Worm (Caenorhabditis elegans): ENCODE results near the gene mrpl-20.

mrpl-20 gene

DNA sequence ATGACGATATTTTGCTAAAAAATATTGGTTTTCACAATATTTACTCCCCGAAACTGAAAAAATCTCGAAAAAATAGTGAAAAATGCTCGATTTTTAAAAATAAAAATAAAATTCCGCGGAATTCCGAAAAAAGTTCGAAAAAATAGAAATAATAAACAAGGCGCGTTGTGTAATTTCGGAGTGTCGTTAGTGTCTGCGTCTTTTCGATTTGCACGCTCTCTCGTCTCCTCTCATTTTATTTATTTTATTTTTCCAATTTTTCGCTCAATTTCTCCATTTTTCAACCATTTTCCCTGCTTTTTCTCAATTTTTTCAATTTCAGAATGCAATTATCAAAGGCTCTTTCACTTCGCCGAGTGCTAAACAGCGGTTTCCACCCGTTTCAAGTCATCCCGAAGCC, at the start of gene mrpl-20:
TSS of gene mrpl-20 (plus strand) at position 323 of the 400 bp plus-strand sequence.
- TF ChIP-seq fos-1 (tag; optimal IDR thresholded peaks at IDR 0.05) (no peak), pqm-1 (tag; optimal IDR thresholded peaks at IDR 0.05) (no peak), pha-4 (tag; optimal IDR thresholded peaks at IDR 0.05) (peak; percentile 63), nfya-1 (tag; optimal IDR thresholded peaks at IDR 0.05; ENCODE audit: insufficient read depth) (peak; percentile 45), ceh-9 (tag; optimal IDR thresholded peaks at IDR 0.05) (no peak), ztf-4 (tag; optimal IDR thresholded peaks at IDR 0.05) (no peak), nhr-23 (tag; optimal IDR thresholded peaks at IDR 0.05) (peak; percentile 41), elt-2 (tag; optimal IDR thresholded peaks at IDR 0.05) (no peak), hmg-11 (tag; optimal IDR thresholded peaks at IDR 0.05) (peak; percentile 72), ceh-28 (tag; optimal IDR thresholded peaks at IDR 0.05) (no peak), lin-15B (tag; optimal IDR thresholded peaks at IDR 0.05) (peak; percentile 11), snpc-4 (tag; optimal IDR thresholded peaks at IDR 0.05) (no peak)

DNA sequence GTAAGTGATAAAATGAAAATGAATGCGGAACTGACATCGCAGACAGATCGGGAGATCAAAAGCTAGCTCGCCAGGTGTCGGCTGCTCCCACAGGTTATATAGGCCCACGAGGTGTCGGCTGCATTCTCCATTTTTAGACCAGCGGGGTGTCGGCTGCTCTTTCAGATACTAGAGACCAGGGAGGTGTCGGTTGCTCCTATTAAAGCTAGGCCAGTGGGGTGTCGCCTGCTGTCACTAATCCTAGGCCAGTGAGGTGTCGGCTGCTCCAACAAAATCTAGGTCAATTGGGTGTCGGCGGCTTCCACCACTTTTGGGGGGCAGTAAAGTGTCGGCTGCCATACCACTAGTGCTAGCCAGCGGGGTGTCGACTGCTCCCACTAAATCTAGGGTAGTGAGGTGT, 48.2 kb upstream of the mrpl-20 start:
- no peak for TF ChIP-seq ama-1 (optimal IDR thresholded peaks at IDR 0.05)
- TF ChIP-seq lin-39 (tag; optimal IDR thresholded peaks at IDR 0.05) = no peak
- no peak for TF ChIP-seq fos-1 (tag; optimal IDR thresholded peaks at IDR 0.05)
- no peak for TF ChIP-seq zag-1 (tag; optimal IDR thresholded peaks at IDR 0.05)
- no peak for TF ChIP-seq nhr-43 (tag; optimal IDR thresholded peaks at IDR 0.05; ENCODE audit: poor library complexity, severe bottlenecking)
- TF ChIP-seq elt-2 (tag; optimal IDR thresholded peaks at IDR 0.05) = no peak
- TF ChIP-seq aly-2 (tag; optimal IDR thresholded peaks at IDR 0.05) = no peak
- TF ChIP-seq ceh-9 (tag; optimal IDR thresholded peaks at IDR 0.05) = no peak
- no peak for TF ChIP-seq lin-15B (tag; optimal IDR thresholded peaks at IDR 0.05)

DNA sequence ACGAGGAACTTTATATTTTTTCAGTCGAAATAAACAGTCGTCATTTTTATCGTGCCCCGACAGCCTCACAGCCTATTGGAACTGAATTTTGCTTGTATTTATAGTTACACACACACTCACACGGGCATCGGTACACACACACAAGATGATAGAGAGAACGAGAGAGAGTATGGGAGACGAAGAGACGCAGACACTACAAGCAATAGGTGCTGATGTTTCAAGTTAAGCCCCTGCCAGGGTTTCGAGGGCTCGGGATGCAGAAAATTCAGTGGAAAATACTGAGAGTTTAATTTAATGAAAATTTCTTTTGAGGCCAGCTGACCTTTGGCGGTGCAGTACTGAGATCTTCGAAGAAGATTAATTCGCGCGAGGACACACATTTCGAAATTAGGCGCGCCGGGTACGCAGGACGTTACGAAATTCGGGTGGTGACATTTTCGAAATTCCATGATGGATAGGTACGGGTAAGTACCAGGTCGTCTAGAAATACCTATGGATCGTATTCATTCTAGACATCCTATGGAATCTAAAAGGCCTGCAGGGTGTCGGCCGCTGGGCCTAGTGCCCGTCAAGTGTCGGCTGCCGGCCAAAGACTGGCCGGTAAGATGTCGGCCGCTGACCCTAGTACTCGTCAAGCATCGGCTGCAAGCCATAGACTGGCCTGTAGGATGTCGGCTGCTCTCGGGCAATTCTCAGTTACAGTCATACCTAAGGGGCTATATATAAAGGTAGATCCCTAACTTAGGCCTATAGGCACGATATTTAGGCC, 47.4 kb upstream of the mrpl-20 start:
- no peak for TF ChIP-seq pqm-1 (tag; optimal IDR thresholded peaks at IDR 0.05)
- no peak for TF ChIP-seq nhr-237 (tag; optimal IDR thresholded peaks at IDR 0.05)
- TF ChIP-seq eor-1 (tag; optimal IDR thresholded peaks at IDR 0.05) = no peak
- no peak for TF ChIP-seq unc-39 (tag; optimal IDR thresholded peaks at IDR 0.05)
- peak; percentile 48 for TF ChIP-seq pha-4 (tag; optimal IDR thresholded peaks at IDR 0.05)
- no peak for TF ChIP-seq ztf-4 (tag; optimal IDR thresholded peaks at IDR 0.05)
- no peak for TF ChIP-seq elt-1 (tag; optimal IDR thresholded peaks at IDR 0.05)
- TF ChIP-seq nhr-28 (tag; optimal IDR thresholded peaks at IDR 0.05) = no peak
- TF ChIP-seq elt-3 (tag; optimal IDR thresholded peaks at IDR 0.05) = peak in 1 of 3 experiments; percentile 15
- TF ChIP-seq nfya-1 (tag; optimal IDR thresholded peaks at IDR 0.05; ENCODE audit: insufficient read depth) = peak; percentile 22
- peak; percentile 65 for TF ChIP-seq snpc-4 (tag; optimal IDR thresholded peaks at IDR 0.05)
- TF ChIP-seq tbx-2 (tag; optimal IDR thresholded peaks at IDR 0.05) = no peak
- no peak for TF ChIP-seq lsy-12 (tag; optimal IDR thresholded peaks at IDR 0.05)
- no peak for TF ChIP-seq nhr-77 (tag; optimal IDR thresholded peaks at IDR 0.05)
- no peak for TF ChIP-seq fkh-2 (tag; optimal IDR thresholded peaks at IDR 0.05)
- TF ChIP-seq ceh-9 (tag; optimal IDR thresholded peaks at IDR 0.05) = no peak
- peak; percentile 15 for TF ChIP-seq jun-1 (tag; optimal IDR thresholded peaks at IDR 0.05)
- peak; percentile 2 for TF ChIP-seq nhr-23 (tag; optimal IDR thresholded peaks at IDR 0.05)
- no peak for TF ChIP-seq nhr-43 (tag; optimal IDR thresholded peaks at IDR 0.05; ENCODE audit: poor library complexity, severe bottlenecking)
- TF ChIP-seq unc-62 (GFP tag; optimal IDR thresholded peaks at IDR 0.05) = peak; percentile 36
- TF ChIP-seq zag-1 (tag; optimal IDR thresholded peaks at IDR 0.05) = no peak
- no peak for TF ChIP-seq R02D3.7 (tag; optimal IDR thresholded peaks at IDR 0.05)
- no peak for TF ChIP-seq nhr-12 (tag; optimal IDR thresholded peaks at IDR 0.05)
- no peak for TF ChIP-seq ztf-11 (tag; optimal IDR thresholded peaks at IDR 0.05)
- TF ChIP-seq sea-2 (GFP tag; optimal IDR thresholded peaks at IDR 0.05) = no peak
- TF ChIP-seq mml-1 (tag; optimal IDR thresholded peaks at IDR 0.05) = no peak

DNA sequence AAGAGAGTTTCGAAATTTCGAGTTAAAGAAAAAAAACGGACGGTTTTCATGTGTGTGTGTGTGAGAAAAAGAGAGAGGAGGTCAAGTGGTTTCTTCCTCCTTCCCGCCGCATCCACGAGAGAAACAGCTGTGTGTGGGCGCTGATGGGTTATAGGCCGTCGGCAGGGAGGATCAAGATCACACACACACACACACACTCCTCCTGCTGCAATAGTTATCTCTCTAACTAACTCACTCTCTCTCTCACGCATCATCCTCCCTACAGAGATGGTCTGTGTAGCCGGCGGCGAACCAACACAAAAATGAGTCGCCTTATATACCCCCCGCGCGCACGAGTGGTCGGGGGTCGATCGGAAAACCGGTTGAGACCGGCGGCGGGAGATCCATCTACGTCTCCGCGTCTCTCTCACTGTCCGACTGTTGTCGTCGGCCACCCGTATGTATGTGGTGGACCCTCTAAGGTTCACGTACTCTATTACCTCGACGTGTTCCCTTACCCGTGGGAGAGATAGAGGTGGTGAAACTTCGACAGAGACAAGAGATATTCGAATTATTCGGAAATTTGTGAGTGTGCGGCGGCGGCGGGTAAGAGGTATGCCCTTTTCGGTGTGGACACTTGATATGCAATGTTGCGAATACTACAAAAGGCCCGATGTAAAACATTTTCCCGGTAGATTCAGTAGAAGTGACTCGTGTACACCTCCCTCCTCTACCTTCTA, 46.5 kb upstream of the mrpl-20 start:
- TF ChIP-seq lsy-12 (tag; optimal IDR thresholded peaks at IDR 0.05) (peak; percentile 9), pqm-1 (tag; optimal IDR thresholded peaks at IDR 0.05) (no peak), ceh-16 (tag; optimal IDR thresholded peaks at IDR 0.05) (no peak), elt-3 (tag; optimal IDR thresholded peaks at IDR 0.05) (peak in 1 of 3 experiments; percentile 40), aly-2 (tag; optimal IDR thresholded peaks at IDR 0.05) (no peak), pha-4 (tag; optimal IDR thresholded peaks at IDR 0.05) (peak; percentile 69), nhr-77 (tag; optimal IDR thresholded peaks at IDR 0.05) (no peak), nhr-25 (tag; optimal IDR thresholded peaks at IDR 0.05) (peak; percentile 91), ceh-9 (tag; optimal IDR thresholded peaks at IDR 0.05) (no peak), ama-1 (optimal IDR thresholded peaks at IDR 0.05) (peak; percentile 91), lin-39 (tag; optimal IDR thresholded peaks at IDR 0.05) (peak; percentile 8), nhr-23 (tag; optimal IDR thresholded peaks at IDR 0.05) (peak; percentile 92), ceh-28 (tag; optimal IDR thresholded peaks at IDR 0.05) (peak; percentile 46), ceh-82 (tag; optimal IDR thresholded peaks at IDR 0.05) (no peak), ztf-4 (tag; optimal IDR thresholded peaks at IDR 0.05) (peak; percentile 30), nhr-76 (tag; optimal IDR thresholded peaks at IDR 0.05) (peak; percentile 31), unc-62 (GFP tag; optimal IDR thresholded peaks at IDR 0.05) (no peak), jun-1 (tag; optimal IDR thresholded peaks at IDR 0.05) (peak; percentile 21), tbx-2 (tag; optimal IDR thresholded peaks at IDR 0.05) (peak; percentile 60), nfya-1 (tag; optimal IDR thresholded peaks at IDR 0.05; ENCODE audit: insufficient read depth) (peak; percentile 44), nhr-43 (tag; optimal IDR thresholded peaks at IDR 0.05; ENCODE audit: poor library complexity, severe bottlenecking) (peak; percentile 82), lin-15B (tag; optimal IDR thresholded peaks at IDR 0.05) (peak; percentile 15), fos-1 (tag; optimal IDR thresholded peaks at IDR 0.05) (no peak), mdl-1 (tag; optimal IDR thresholded peaks at IDR 0.05) (peak; percentile 70), nhr-67 (tag; optimal IDR thresholded peaks at IDR 0.05) (no peak), nhr-11 (tag; optimal IDR thresholded peaks at IDR 0.05) (peak; percentile 19), snpc-4 (tag; optimal IDR thresholded peaks at IDR 0.05) (peak; percentile 4)
